Fruit fly (Drosophila melanogaster) whole organism, embryonic: Measurements from ENCODE around the gene Dus3.

Source experiments
- Abd-B ChIP-seq: fragments of 200-800 bp; sonication (Bioruptor generic); optimal IDR thresholded peaks from 2 replicates; lab custom pipeline; 2018; ENCODE audit warnings: missing biosample characterization, mild to moderate bottlenecking, missing genetic modification characterization, moderate library complexity
- CG10543 ChIP-seq: fragments of 200-800 bp; sonication (Bioruptor generic); optimal IDR thresholded peaks from 3 replicates; lab custom pipeline; 2017; ENCODE audit warnings: missing biosample characterization, mild to moderate bottlenecking, missing genetic modification characterization, moderate library complexity
- CG11695 ChIP-seq: fragments of 200-800 bp; sonication (Bioruptor generic); IDR thresholded peaks from 3 replicates; pipeline ENCODE4 v1.3.6; 2022; ENCODE audit warnings: missing biosample characterization, missing genetic modification characterization
- CG12219 ChIP-seq: fragments of 200-800 bp; sonication (Bioruptor generic); optimal IDR thresholded peaks from 3 replicates; lab custom pipeline; 2018; ENCODE audit warnings: missing biosample characterization, mild to moderate bottlenecking, missing genetic modification characterization
- CG1233 ChIP-seq: fragments of 200-800 bp; sonication (Bioruptor generic); optimal IDR thresholded peaks from 4 replicates; lab custom pipeline; 2018; ENCODE audit warnings: missing biosample characterization, mild to moderate bottlenecking, missing genetic modification characterization
- CG12769 ChIP-seq: fragments of 200-800 bp; sonication (Bioruptor generic); optimal IDR thresholded peaks from 2 replicates; lab custom pipeline; 2019; ENCODE audit warnings: missing biosample characterization, mild to moderate bottlenecking, missing genetic modification characterization, moderate library complexity
- CG16779 ChIP-seq: fragments of 200-800 bp; sonication (Bioruptor generic); IDR thresholded peaks from 2 replicates; pipeline ENCODE4 v1.3.6; 2022; ENCODE audit warnings: missing biosample characterization, missing genetic modification characterization
- CG16815 ChIP-seq: fragments of 200-800 bp; sonication (Bioruptor generic); optimal IDR thresholded peaks from 3 replicates; lab custom pipeline; 2017; ENCODE audit warnings: missing biosample characterization, mild to moderate bottlenecking, missing genetic modification characterization
- CG16863 ChIP-seq: fragments of 200-800 bp; sonication (Bioruptor generic); optimal IDR thresholded peaks from 3 replicates; lab custom pipeline; 2016; ENCODE audit warnings: missing biosample characterization, missing genetic modification characterization
- CG2199 ChIP-seq: fragments of 200-800 bp; sonication (Bioruptor generic); IDR thresholded peaks from 3 replicates; pipeline ENCODE4 v1.3.6; 2022; ENCODE audit warnings: missing biosample characterization, missing genetic modification characterization
- CG3847 ChIP-seq: fragments of 200-800 bp; sonication (Bioruptor generic); IDR thresholded peaks from 2 replicates; pipeline ENCODE4 v1.3.6; 2022; ENCODE audit warnings: missing biosample characterization, missing genetic modification characterization
- CG6689 ChIP-seq: fragments of 200-800 bp; sonication (Bioruptor generic); IDR thresholded peaks from 2 replicates; pipeline ENCODE4 v1.3.6; 2022; ENCODE audit warnings: missing biosample characterization, missing genetic modification characterization
- CG6765 ChIP-seq: fragments of 200-800 bp; sonication (Bioruptor generic); optimal IDR thresholded peaks from 3 replicates; lab custom pipeline; 2017; ENCODE audit warnings: missing biosample characterization, mild to moderate bottlenecking, missing genetic modification characterization
- CG6854 ChIP-seq: fragments of 200-800 bp; sonication (Bioruptor generic); optimal IDR thresholded peaks from 3 replicates; lab custom pipeline; 2017; ENCODE audit warnings: missing biosample characterization, mild to moderate bottlenecking, missing genetic modification characterization
- CG8388 ChIP-seq: fragments of 200-800 bp; sonication (Bioruptor generic); optimal IDR thresholded peaks from 2 replicates; lab custom pipeline; 2019; ENCODE audit warnings: missing biosample characterization, mild to moderate bottlenecking, missing genetic modification characterization, moderate library complexity
- CG8944 ChIP-seq: fragments of 200-800 bp; sonication (Bioruptor generic); optimal IDR thresholded peaks from 3 replicates; lab custom pipeline; 2016; ENCODE audit warnings: missing biosample characterization, missing genetic modification characterization
- CoRest ChIP-seq: fragments of 200-800 bp; sonication (Bioruptor generic); optimal IDR thresholded peaks from 3 replicates; lab custom pipeline; 2018; ENCODE audit warnings: missing biosample characterization, mild to moderate bottlenecking, missing genetic modification characterization, moderate library complexity
- Dek ChIP-seq: fragments of 200-800 bp; sonication (Bioruptor generic); optimal IDR thresholded peaks from 3 replicates; lab custom pipeline; 2019; ENCODE audit warnings: missing biosample characterization, mild to moderate bottlenecking, missing genetic modification characterization, moderate library complexity
- Fer1 ChIP-seq: fragments of 200-800 bp; sonication (Bioruptor generic); optimal IDR thresholded peaks from 2 replicates; lab custom pipeline; 2017; ENCODE audit warnings: missing biosample characterization, mild to moderate bottlenecking, missing genetic modification characterization
- HLH3B ChIP-seq: fragments of 200-800 bp; sonication (Bioruptor generic); IDR thresholded peaks from 2 replicates; pipeline ENCODE4 v1.3.6; 2022; ENCODE audit warnings: missing biosample characterization, missing genetic modification characterization
- HLHmδ ChIP-seq: fragments of 200-800 bp; sonication (Bioruptor generic); optimal IDR thresholded peaks from 2 replicates; lab custom pipeline; 2018; ENCODE audit warnings: missing biosample characterization, mild to moderate bottlenecking, missing genetic modification characterization, moderate library complexity
- Kr ChIP-seq: fragments of 200-800 bp; sonication (Bioruptor generic); optimal IDR thresholded peaks from 2 replicates; lab custom pipeline; 2017; ENCODE audit warnings: missing biosample characterization, mild to moderate bottlenecking, missing genetic modification characterization
- Meics ChIP-seq: fragments of 200-800 bp; sonication (Bioruptor generic); optimal IDR thresholded peaks from 2 replicates; lab custom pipeline; 2017; ENCODE audit warnings: missing biosample characterization, mild to moderate bottlenecking, missing genetic modification characterization
- NfI ChIP-seq: fragments of 200-800 bp; sonication (Bioruptor generic); optimal IDR thresholded peaks from 3 replicates; lab custom pipeline; 2018; ENCODE audit warnings: missing biosample characterization, mild to moderate bottlenecking, missing genetic modification characterization, moderate library complexity
- Opbp ChIP-seq: fragments of 200-800 bp; sonication (Bioruptor generic); IDR thresholded peaks from 3 replicates; pipeline ENCODE4 v1.3.6; 2022; ENCODE audit warnings: missing biosample characterization, missing genetic modification characterization; ENCODE audit not compliant: partially characterized antibody
- Ravus ChIP-seq: fragments of 200-800 bp; sonication (Bioruptor generic); IDR thresholded peaks from 2 replicates; pipeline ENCODE4 v1.3.6; 2022; ENCODE audit warnings: missing biosample characterization, missing genetic modification characterization
- Sry-β ChIP-seq: fragments of 200-800 bp; sonication (Bioruptor generic); optimal IDR thresholded peaks from 2 replicates; lab custom pipeline; 2018; ENCODE audit warnings: missing biosample characterization, mild to moderate bottlenecking, missing genetic modification characterization, moderate library complexity
- Ssrp ChIP-seq: fragments of 200-800 bp; sonication (Bioruptor generic); optimal IDR thresholded peaks from 2 replicates; lab custom pipeline; 2018; ENCODE audit warnings: missing biosample characterization, mild to moderate bottlenecking, missing genetic modification characterization, moderate library complexity
- TFAM ChIP-seq: fragments of 200-800 bp; sonication (Bioruptor generic); optimal IDR thresholded peaks from 2 replicates; lab custom pipeline; 2017; ENCODE audit warnings: missing biosample characterization, missing genetic modification characterization, inconsistent platforms
- Xrp1 ChIP-seq: fragments of 200-800 bp; sonication (Bioruptor generic); IDR thresholded peaks from 2 replicates; pipeline ENCODE4 v1.3.6; 2022; ENCODE audit warnings: missing biosample characterization, missing genetic modification characterization
- az2 ChIP-seq: fragments of 200-800 bp; sonication (Bioruptor generic); optimal IDR thresholded peaks from 3 replicates; lab custom pipeline; 2016; ENCODE audit warnings: missing biosample characterization, missing genetic modification characterization
- bcd ChIP-seq: fragments of 200-800 bp; sonication (Bioruptor generic); optimal IDR thresholded peaks from 2 replicates; lab custom pipeline; 2017; ENCODE audit warnings: missing biosample characterization, mild to moderate bottlenecking, missing genetic modification characterization
- cato ChIP-seq: fragments of 200-800 bp; sonication (Bioruptor generic); optimal IDR thresholded peaks from 2 replicates; lab custom pipeline; 2016; ENCODE audit warnings: missing biosample characterization, missing genetic modification characterization, borderline replicate concordance
- crp ChIP-seq, 2 experiments: fragments of 200-800 bp; sonication (Bioruptor generic); optimal IDR thresholded peaks; 2 replicates in 1 of 2; 3 replicates in 1 of 2; lab custom pipeline; 2017; ENCODE audit warnings: missing biosample characterization in 2 of 2, missing genetic modification characterization in 2 of 2, mild to moderate bottlenecking in 1 of 2, moderate library complexity in 1 of 2
- cwo ChIP-seq: fragments of 200-800 bp; sonication (Bioruptor generic); optimal IDR thresholded peaks from 3 replicates; lab custom pipeline; 2017; ENCODE audit warnings: missing biosample characterization, missing genetic modification characterization, mild to moderate bottlenecking, moderate library complexity, missing genetic modification reagents
- dmrt99B ChIP-seq: fragments of 200-800 bp; sonication (Bioruptor generic); optimal IDR thresholded peaks from 2 replicates; lab custom pipeline; 2018; ENCODE audit warnings: missing biosample characterization, mild to moderate bottlenecking, missing genetic modification characterization, moderate library complexity
- fd96Cb ChIP-seq: fragments of 200-800 bp; sonication (Bioruptor generic); optimal IDR thresholded peaks from 2 replicates; lab custom pipeline; 2018; ENCODE audit warnings: missing biosample characterization, mild to moderate bottlenecking, missing genetic modification characterization, moderate library complexity
- gem ChIP-seq: fragments of 200-800 bp; sonication (Bioruptor generic); optimal IDR thresholded peaks from 2 replicates; lab custom pipeline; 2019; ENCODE audit warnings: missing biosample characterization, mild to moderate bottlenecking, missing genetic modification characterization, moderate library complexity
- hkb ChIP-seq, 2 experiments: fragments of 200-800 bp in 1 of 2; fragments of >200 bp in 1 of 2; sonication (Bioruptor generic) in 1 of 2; IDR thresholded peaks in 1 of 2; optimal IDR thresholded peaks in 1 of 2; 2 replicates each; pipeline versions ENCODE4 v1.3.6 to Lab custom; 2017 to 2022; ENCODE audit warnings: missing biosample characterization in 1 of 2, missing genetic modification characterization in 1 of 2
- lilli ChIP-seq: fragments of 200-800 bp; sonication (Bioruptor generic); optimal IDR thresholded peaks from 3 replicates; lab custom pipeline; 2016; ENCODE audit warnings: missing biosample characterization, missing genetic modification characterization
- nerfin-1 ChIP-seq: fragments of 200-800 bp; sonication (Bioruptor generic); optimal IDR thresholded peaks from 3 replicates; lab custom pipeline; 2019; ENCODE audit warnings: missing biosample characterization, mild to moderate bottlenecking, missing genetic modification characterization, moderate library complexity
- pros ChIP-seq: fragments of 200-800 bp; sonication (Bioruptor generic); optimal IDR thresholded peaks from 3 replicates; lab custom pipeline; 2019; ENCODE audit warnings: missing biosample characterization, mild to moderate bottlenecking, missing genetic modification characterization, moderate library complexity
- sim ChIP-seq: fragments of 200-800 bp; sonication (Bioruptor generic); IDR thresholded peaks from 2 replicates; pipeline ENCODE4 v1.3.6; 2022; ENCODE audit warnings: missing biosample characterization, missing genetic modification characterization
- sob ChIP-seq: fragments of 200-800 bp; sonication (Bioruptor generic); IDR thresholded peaks from 2 replicates; pipeline ENCODE4 v1.3.6; 2022; ENCODE audit warnings: missing biosample characterization, missing genetic modification characterization
- tin ChIP-seq: fragments of 200-800 bp; sonication (Bioruptor generic); optimal IDR thresholded peaks from 3 replicates; lab custom pipeline; 2016; ENCODE audit warnings: missing biosample characterization, missing genetic modification characterization
- tna ChIP-seq: fragments of 200-800 bp; sonication (Bioruptor generic); IDR thresholded peaks from 2 replicates; pipeline ENCODE4 v1.3.6; 2022; ENCODE audit warnings: missing biosample characterization, missing genetic modification characterization; ENCODE audit not compliant: partially characterized antibody
- yki ChIP-seq: fragments of >200 bp; optimal IDR thresholded peaks from 3 replicates; lab custom pipeline; 2018

The Dus3 gene

DNA sequence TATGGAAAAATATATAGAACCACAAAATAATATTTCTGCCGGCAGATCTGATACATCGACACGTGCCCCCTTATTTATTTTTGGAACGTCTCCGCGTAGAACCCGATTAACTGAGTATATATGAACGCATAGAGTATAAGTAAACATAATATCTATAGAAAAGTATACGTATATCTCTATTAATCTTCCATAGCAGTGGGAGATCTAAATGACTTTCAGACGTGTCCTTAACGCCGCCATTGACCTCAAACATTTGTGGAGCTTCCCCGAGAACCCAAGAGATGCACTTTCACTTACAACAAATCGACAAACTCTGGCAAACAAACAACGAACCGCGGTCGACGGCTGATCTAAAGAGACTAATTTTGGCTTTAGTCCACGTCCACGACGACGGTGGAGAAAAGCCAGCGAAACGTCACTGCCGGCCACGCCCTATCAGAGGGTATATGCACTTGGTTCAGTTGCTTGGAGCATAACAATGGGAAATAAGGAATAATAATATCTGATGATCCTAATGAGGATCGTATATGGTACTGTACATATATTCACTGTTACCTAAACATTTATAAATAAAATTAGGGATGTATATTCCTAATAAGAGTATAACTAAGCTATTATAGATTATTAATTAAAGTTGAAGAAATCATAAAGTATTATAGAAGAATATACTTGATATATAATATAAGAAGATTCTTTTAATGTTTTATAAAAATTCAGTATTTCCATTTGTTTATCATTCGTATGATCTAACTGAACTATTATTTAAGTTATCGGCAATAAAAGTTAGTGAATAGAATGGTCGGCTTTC lies 5.3 kb downstream of the Dus3 start, which contains the start of gene fbp (continued):
- TF ChIP-seq Ssrp (tag; lab: Kevin White, UChicago) (peak; percentile 57), Fer1 (GFP tag; lab: Kevin White, UChicago) (peak; percentile 56), yki (lab: Kevin White, UChicago) (no peak), nerfin-1 (tag; lab: Kevin White, UChicago) (peak; percentile 48), Opbp (GFP tag; lab: Robert Waterston, UW) (no peak), CG6689 (GFP tag; lab: Robert Waterston, UW) (peak; percentile 53; the same call in 1 of the 2 replicates), az2 (GFP tag; lab: Kevin White, UChicago) (peak; percentile 73), dmrt99B (tag; lab: Kevin White, UChicago) (peak; percentile 76), HLH3B (0 out of 2 replicates have a peak, but pooled peaks have one; percentile 29), CG16815 (GFP tag; lab: Kevin White, UChicago) (peak; percentile 68), hkb (optimal IDR thresholded peaks at IDR 0.05; lab: Kevin White, UChicago) (no peak), hkb (GFP tag; IDR thresholded peaks at IDR 0.05; lab: Robert Waterston, UW) (no peak), CG2199 (GFP tag; lab: Robert Waterston, UW) (0 out of 3 replicates have a peak, but pooled peaks have one; percentile 19), Ravus (no peak; the same call in 1 of the 2 replicates), cwo (GFP tag; lab: Kevin White, UChicago) (peak; percentile 41), CG3847 (0 out of 2 replicates have a peak, but pooled peaks have one; percentile 41), CG10543 (GFP tag; lab: Kevin White, UChicago) (peak; percentile 67), NfI (peak; percentile 13), CG16779 (GFP tag; lab: Robert Waterston, UW) (peak; percentile 56; the same call in 1 of the 2 replicates), CG11695 (GFP tag; lab: Robert Waterston, UW) (peak; percentile 8; the same call in 1 of the 3 replicates), CG6765 (GFP tag; lab: Kevin White, UChicago) (peak; percentile 14), Xrp1 (GFP tag; lab: Robert Waterston, UW) (peak; percentile 30; the same call in 1 of the 2 replicates), cato (peak; percentile 1), sob (GFP tag; lab: Robert Waterston, UW) (no peak), crp (GFP tag; optimal IDR thresholded peaks at IDR 0.05; lab: Kevin White, UChicago) (peak in 1 of 2 experiments; percentile 26), CG8944 (GFP tag; lab: Kevin White, UChicago) (peak; percentile 7), Sry-β (GFP tag; lab: Kevin White, UChicago) (no peak), Meics (GFP tag; lab: Kevin White, UChicago) (peak; percentile 78), CG6854 (peak; percentile 2), Kr (GFP tag; lab: Kevin White, UChicago) (no peak), bcd (peak; percentile 76), CoRest (peak; percentile 87), Abd-B (GFP tag; lab: Kevin White, UChicago) (peak; percentile 65), lilli (GFP tag; lab: Kevin White, UChicago) (peak; percentile 44), tna (GFP tag; lab: Robert Waterston, UW) (no peak), CG12769 (peak; percentile 46), CG12219 (GFP tag; lab: Kevin White, UChicago) (no peak), CG8388 (GFP tag; lab: Kevin White, UChicago) (peak; percentile 48), pros (GFP tag; lab: Kevin White, UChicago) (no peak), CG1233 (peak; percentile 55), tin (GFP tag; lab: Kevin White, UChicago) (peak; percentile 58), Dek (peak; percentile 59), fd96Cb (tag; lab: Kevin White, UChicago) (peak; percentile 47), gem (peak; percentile 84), HLHmδ (GFP tag; lab: Kevin White, UChicago) (peak; percentile 35), sim (GFP tag; lab: Robert Waterston, UW) (no peak), CG16863 (GFP tag; lab: Kevin White, UChicago) (peak; percentile 12), TFAM (no peak)
